Worm (Caenorhabditis elegans) whole organism, L2 larva: Measurements from ENCODE around the gene srd-35.

ENCODE experiments used
- fos-1 ChIP-seq: fragments of 150-350 bp; optimal IDR thresholded peaks from 2 replicates; lab custom pipeline; 2014; ENCODE audit warnings: missing biosample characterization, missing genetic modification characterization
- lin-39 ChIP-seq: fragments of 150-350 bp; optimal IDR thresholded peaks from 2 replicates; lab custom pipeline; 2014; ENCODE audit warnings: missing biosample characterization, missing genetic modification reagents, missing genetic modification characterization
- lsy-2 ChIP-seq, 2 experiments: fragments of 150-350 bp in 1 of 2; sonication (generic microtip) in 1 of 2; optimal IDR thresholded peaks; 2 replicates each; lab custom pipeline; 2014 to 2017; ENCODE audit warnings: missing biosample characterization in 2 of 2, missing genetic modification characterization in 2 of 2
- mab-5 ChIP-seq: fragments of 150-350 bp; optimal IDR thresholded peaks from 2 replicates; lab custom pipeline; 2014; ENCODE audit warnings: missing biosample characterization, missing genetic modification characterization
- nhr-25 ChIP-seq: fragments of 150-350 bp; sonication (generic microtip); optimal IDR thresholded peaks from 3 replicates; lab custom pipeline; 2014; ENCODE audit warnings: missing biosample characterization, missing genetic modification characterization
- nhr-6 ChIP-seq: fragments of 150-350 bp; optimal IDR thresholded peaks from 2 replicates; lab custom pipeline; 2014; ENCODE audit warnings: missing biosample characterization, missing genetic modification characterization
- unc-55 ChIP-seq: fragments of 150-350 bp; sonication (generic microtip); optimal IDR thresholded peaks from 3 replicates; lab custom pipeline; 2014; ENCODE audit warnings: missing biosample characterization, missing genetic modification reagents, missing genetic modification characterization
- ztf-11 ChIP-seq: sonication (generic microtip); optimal IDR thresholded peaks from 2 replicates; lab custom pipeline; 2017; ENCODE audit warnings: missing biosample characterization, missing genetic modification characterization

- no peak for TF ChIP-seq nhr-6
- no peak for TF ChIP-seq fos-1
- no peak for TF ChIP-seq nhr-25 (tag; lab: Kevin White, UChicago)
- no peak for TF ChIP-seq unc-55 (GFP tag; lab: Kevin White, UChicago)
- TF ChIP-seq lin-39, result no peak
- no peak for TF ChIP-seq ztf-11 (tag; lab: Kevin White, UChicago)
- no peak for TF ChIP-seq mab-5 (tag; lab: Kevin White, UChicago)
- no peak for TF ChIP-seq lsy-2 (tag; optimal IDR thresholded peaks at IDR 0.05; lab: Kevin White, UChicago)
Measured at ce11 chrV:12999559-12999958, 35.4 kb downstream of the srd-35 start, which contains the start of gene far-4.
